Worm (Caenorhabditis elegans): ENCODE data around the gene sru-11.

The sru-11 gene

ce11 chrIV:13600643-13601042 is 15.9 kb downstream of the sru-11 start:
- TF ChIP-seq aly-2 (tag; optimal IDR thresholded peaks at IDR 0.05) (no peak), snpc-4 (tag; optimal IDR thresholded peaks at IDR 0.05) (peak; percentile 70), pha-4 (tag; optimal IDR thresholded peaks at IDR 0.05) (no peak), nhr-43 (tag; optimal IDR thresholded peaks at IDR 0.05; ENCODE audit: poor library complexity, severe bottlenecking) (no peak)

ce11 chrIV:13601428-13601827 is 16.7 kb downstream of the sru-11 start:
- peak; percentile 40 for TF ChIP-seq snpc-4 (tag; optimal IDR thresholded peaks at IDR 0.05)
- TF ChIP-seq nhr-25 (tag; optimal IDR thresholded peaks at IDR 0.05), result no peak
- no peak for TF ChIP-seq ztf-11 (tag; optimal IDR thresholded peaks at IDR 0.05)

ce11 chrIV:13601973-13602669 is 17.4 kb downstream of the sru-11 start, which contains the start of gene Y45F10B.59:
Gene Y45F10B.59 (plus strand): TSS chrIV:13602619.
- TF ChIP-seq eor-1 (tag; optimal IDR thresholded peaks at IDR 0.05), result no peak
- TF ChIP-seq skn-1 (tag; optimal IDR thresholded peaks at IDR 0.05), result no peak
- TF ChIP-seq snpc-4 (tag; optimal IDR thresholded peaks at IDR 0.05), result peak; percentile 6
- TF ChIP-seq ceh-28 (tag; optimal IDR thresholded peaks at IDR 0.05), result no peak
- no peak for TF ChIP-seq ceh-16 (tag; optimal IDR thresholded peaks at IDR 0.05)

ce11 chrIV:13609755-13610154 is 25.0 kb downstream of the sru-11 start, which contains the start of gene C08F11.13:
Gene C08F11.13 (minus strand): TSS chrIV:13609892.
- TF ChIP-seq pha-4 (tag; optimal IDR thresholded peaks at IDR 0.05) (peak; percentile 60), nhr-77 (tag; optimal IDR thresholded peaks at IDR 0.05) (no peak), ceh-28 (tag; optimal IDR thresholded peaks at IDR 0.05) (no peak), lsy-12 (tag; optimal IDR thresholded peaks at IDR 0.05) (no peak), mml-1 (tag; optimal IDR thresholded peaks at IDR 0.05) (no peak), pqm-1 (tag; optimal IDR thresholded peaks at IDR 0.05) (peak; percentile 82), unc-62 (GFP tag; optimal IDR thresholded peaks at IDR 0.05) (no peak), fkh-10 (GFP tag; optimal IDR thresholded peaks at IDR 0.05) (no peak), nhr-23 (tag; optimal IDR thresholded peaks at IDR 0.05) (no peak), jun-1 (tag; optimal IDR thresholded peaks at IDR 0.05) (peak; percentile 0), nhr-25 (tag; optimal IDR thresholded peaks at IDR 0.05) (no peak), lin-39 (tag; optimal IDR thresholded peaks at IDR 0.05) (no peak), elt-2 (tag; optimal IDR thresholded peaks at IDR 0.05) (peak; percentile 69), nhr-28 (tag; optimal IDR thresholded peaks at IDR 0.05) (no peak)

DNA sequence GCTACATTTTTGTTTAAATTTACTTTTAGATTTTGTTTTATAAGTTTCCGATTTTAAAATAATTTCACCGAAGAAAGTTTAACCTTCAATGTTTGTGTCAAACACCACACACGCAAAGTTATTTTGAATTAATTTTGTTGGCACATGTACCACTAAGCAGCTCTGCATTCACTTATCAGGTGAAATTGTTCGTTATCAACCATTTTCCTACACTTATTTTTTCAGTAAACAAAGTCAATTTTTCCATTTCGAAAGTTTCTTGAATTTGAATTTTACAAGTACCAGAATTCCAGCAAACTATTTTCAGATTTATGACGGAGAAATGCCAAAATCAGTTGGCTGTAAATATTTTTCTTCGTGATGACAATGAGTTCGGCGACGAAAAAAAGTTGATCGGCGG is 34.5 kb downstream of the sru-11 start, which contains the start of gene C08F11.3:
TSS of gene C08F11.3 (plus strand) at position 301 of the 400 bp plus-strand sequence.
- TF ChIP-seq hmg-11 (tag; optimal IDR thresholded peaks at IDR 0.05), result no peak
- peak; percentile 19 for TF ChIP-seq pha-4 (tag; optimal IDR thresholded peaks at IDR 0.05)
- peak; percentile 15 for TF ChIP-seq elt-2 (tag; optimal IDR thresholded peaks at IDR 0.05)

DNA sequence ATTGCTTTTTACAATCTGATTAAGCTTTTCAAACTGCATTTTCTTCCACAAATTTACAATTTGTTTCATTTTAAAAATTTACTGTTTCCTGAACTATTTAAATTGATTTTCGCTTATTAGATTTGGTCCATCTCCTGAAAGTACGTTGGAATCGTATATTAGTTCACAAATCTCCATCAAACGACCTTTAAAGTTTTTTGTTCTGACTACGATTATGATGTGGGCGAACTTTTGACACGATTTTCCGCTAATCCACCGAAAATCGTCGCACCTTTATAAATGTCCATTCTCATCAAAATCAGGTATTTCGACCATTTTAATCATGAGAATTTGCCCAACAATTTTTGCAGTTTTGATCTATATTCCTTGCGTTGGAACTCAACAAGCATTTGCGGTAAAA is 38.8 kb downstream of the sru-11 start, which contains the start of gene C08F11.1:
TSS of gene C08F11.1 (plus strand) at position 301 of the 400 bp plus-strand sequence.
- TF ChIP-seq lin-39 (tag; optimal IDR thresholded peaks at IDR 0.05), result no peak
- no peak for TF ChIP-seq egl-27 (tag; optimal IDR thresholded peaks at IDR 0.05)
- no peak for TF ChIP-seq mdl-1 (tag; optimal IDR thresholded peaks at IDR 0.05)
- TF ChIP-seq jun-1 (tag; optimal IDR thresholded peaks at IDR 0.05), result no peak
- TF ChIP-seq zag-1 (tag; optimal IDR thresholded peaks at IDR 0.05), result no peak
- no peak for TF ChIP-seq unc-39 (tag; optimal IDR thresholded peaks at IDR 0.05)
- TF ChIP-seq nhr-77 (tag; optimal IDR thresholded peaks at IDR 0.05), result no peak
- no peak for TF ChIP-seq elt-3 (tag; optimal IDR thresholded peaks at IDR 0.05)
- no peak for TF ChIP-seq egl-5 (tag; optimal IDR thresholded peaks at IDR 0.05)
- TF ChIP-seq nhr-237 (tag; optimal IDR thresholded peaks at IDR 0.05), result no peak

ce11 chrIV:13626469-13626868 is 41.7 kb downstream of the sru-11 start, which contains the start of gene sru-21:
Gene sru-21 (plus strand): TSS chrIV:13626769.
- TF ChIP-seq unc-62 (GFP tag; optimal IDR thresholded peaks at IDR 0.05) (no peak), ztf-11 (tag; optimal IDR thresholded peaks at IDR 0.05) (no peak), nhr-25 (tag; optimal IDR thresholded peaks at IDR 0.05) (no peak), elt-1 (tag; optimal IDR thresholded peaks at IDR 0.05) (no peak), nhr-76 (tag; optimal IDR thresholded peaks at IDR 0.05) (no peak), nfya-1 (tag; optimal IDR thresholded peaks at IDR 0.05; ENCODE audit: insufficient read depth) (no peak), nhr-12 (tag; optimal IDR thresholded peaks at IDR 0.05) (no peak), nhr-11 (tag; optimal IDR thresholded peaks at IDR 0.05) (no peak), egl-5 (tag; optimal IDR thresholded peaks at IDR 0.05) (no peak), nhr-67 (tag; optimal IDR thresholded peaks at IDR 0.05) (no peak), ceh-28 (tag; optimal IDR thresholded peaks at IDR 0.05) (no peak)

All from whole organism, L3 larva.